Fruit fly (Drosophila melanogaster): ENCODE measurements around the gene Pdfr.

The Pdfr gene

DNA sequence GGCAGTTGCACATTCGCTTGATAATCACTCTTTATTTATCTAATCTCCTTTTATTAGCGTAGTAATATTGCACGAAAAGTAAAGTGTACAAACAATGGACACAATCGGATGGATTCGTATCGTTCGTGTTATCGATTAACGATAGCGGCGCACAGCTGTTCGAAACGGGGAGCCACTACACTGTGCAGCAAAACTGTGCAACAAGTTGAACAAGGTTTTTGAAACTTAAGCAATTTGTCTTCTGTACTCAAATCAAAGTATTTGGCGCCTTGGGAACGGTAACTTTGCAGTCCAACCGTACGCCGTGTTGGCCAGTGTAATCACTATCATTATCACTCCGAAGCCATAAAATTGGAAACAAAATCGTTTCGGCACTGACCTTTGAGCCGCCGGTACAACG is 67.6 kb downstream of the Pdfr start, which contains the start of the genes Tsp3A and Seipin:
Gene Tsp3A, minus strand, starts transcription at position 88 of the 400 bp plus-strand sequence.
Gene Seipin, plus strand, starts transcription at position 149 of the 400 bp plus-strand sequence.
- TF ChIP-seq Myc (optimal IDR thresholded peaks at IDR 0.05) (no peak), ttk (optimal IDR thresholded peaks at IDR 0.05) (no peak), h (optimal IDR thresholded peaks at IDR 0.05) (no peak), insv (optimal IDR thresholded peaks at IDR 0.05) (no peak), psq (optimal IDR thresholded peaks at IDR 0.05) (no peak), Sin3A (optimal IDR thresholded peaks at IDR 0.05) (no peak)

DNA sequence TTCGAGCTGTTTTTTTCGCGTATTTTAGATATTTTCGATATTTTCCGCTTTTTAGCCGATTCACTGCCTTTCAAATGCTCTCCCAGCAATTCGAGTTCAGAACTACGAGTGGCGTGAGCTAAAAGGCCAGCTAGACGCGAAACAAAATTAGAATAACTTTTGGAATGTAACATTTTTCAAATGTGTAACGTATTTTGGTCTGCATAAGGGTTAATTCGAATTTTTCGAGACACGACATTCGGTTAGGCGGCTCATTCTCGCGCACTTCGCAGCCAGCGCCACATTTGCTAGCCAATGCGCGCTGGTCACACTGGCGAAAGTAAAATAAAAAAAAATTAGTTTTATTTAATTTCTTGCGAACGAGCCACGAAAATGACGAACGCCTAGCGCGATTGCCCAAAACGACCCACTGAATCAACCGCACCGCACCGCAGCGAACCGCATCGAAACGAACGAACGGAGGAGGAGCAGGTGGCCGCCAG is 72.6 kb downstream of the Pdfr start, which contains the start of the genes brv3 and Pi4KIIIalpha:
Gene brv3, minus strand, starts transcription at position 51 of the 482 bp plus-strand sequence.
Gene Pi4KIIIalpha, plus strand, starts transcription at position 280 of the 482 bp plus-strand sequence.
- TF ChIP-seq h (optimal IDR thresholded peaks at IDR 0.05) (no peak), psq (optimal IDR thresholded peaks at IDR 0.05) (no peak), insv (optimal IDR thresholded peaks at IDR 0.05) (no peak), Myc (optimal IDR thresholded peaks at IDR 0.05) (no peak), ttk (optimal IDR thresholded peaks at IDR 0.05) (no peak), Sin3A (optimal IDR thresholded peaks at IDR 0.05) (no peak)

- TF ChIP-seq Sin3A (optimal IDR thresholded peaks at IDR 0.05) (no peak), h (optimal IDR thresholded peaks at IDR 0.05) (no peak), psq (optimal IDR thresholded peaks at IDR 0.05) (no peak), ttk (optimal IDR thresholded peaks at IDR 0.05) (no peak), insv (optimal IDR thresholded peaks at IDR 0.05) (no peak), Myc (optimal IDR thresholded peaks at IDR 0.05) (no peak)
Observed at dm6 chrX:2625009-2625408, 73.0 kb downstream of the Pdfr start.
